Fruit fly (Drosophila melanogaster) whole organism, embryonic: ENCODE data around the gene CG7058.

ENCODE experiments used
- ATbp ChIP-seq: fragments of 200-800 bp; sonication (Bioruptor generic); optimal IDR thresholded peaks from 2 replicates; lab custom pipeline; 2017; ENCODE audit warnings: missing biosample characterization, mild to moderate bottlenecking, missing genetic modification characterization, missing genetic modification reagents
- CG16863 ChIP-seq: fragments of 200-800 bp; sonication (Bioruptor generic); optimal IDR thresholded peaks from 3 replicates; lab custom pipeline; 2016; ENCODE audit warnings: missing biosample characterization, missing genetic modification characterization
- CG17568 ChIP-seq: fragments of 200-800 bp; sonication (Bioruptor generic); optimal IDR thresholded peaks from 2 replicates; lab custom pipeline; 2018; ENCODE audit warnings: missing biosample characterization, mild to moderate bottlenecking, missing genetic modification characterization, moderate library complexity
- CG31224 ChIP-seq: fragments of 200-800 bp; sonication (Bioruptor generic); IDR thresholded peaks from 2 replicates; pipeline ENCODE4 v1.3.6; 2022; ENCODE audit warnings: missing biosample characterization, missing genetic modification characterization
- CG31365 ChIP-seq: fragments of 200-800 bp; sonication (Bioruptor generic); optimal IDR thresholded peaks from 2 replicates; lab custom pipeline; 2018; ENCODE audit warnings: missing biosample characterization, mild to moderate bottlenecking, missing genetic modification characterization
- CG3281 ChIP-seq: fragments of 200-800 bp; sonication (Bioruptor generic); optimal IDR thresholded peaks from 3 replicates; lab custom pipeline; 2017; ENCODE audit warnings: missing biosample characterization, mild to moderate bottlenecking, missing genetic modification characterization
- CG33557 ChIP-seq: fragments of 200-800 bp; sonication (Bioruptor generic); optimal IDR thresholded peaks from 2 replicates; lab custom pipeline; 2019; ENCODE audit warnings: missing biosample characterization, mild to moderate bottlenecking, missing genetic modification characterization, moderate library complexity
- CG3995 ChIP-seq: fragments of 200-800 bp; sonication (Bioruptor generic); optimal IDR thresholded peaks from 3 replicates; lab custom pipeline; 2016; ENCODE audit warnings: missing biosample characterization, missing genetic modification characterization
- CG6254 ChIP-seq: fragments of 200-800 bp; sonication (Bioruptor generic); optimal IDR thresholded peaks from 3 replicates; lab custom pipeline; 2017; ENCODE audit warnings: mild to moderate bottlenecking, missing biosample characterization, missing genetic modification reagents, missing genetic modification characterization
- CG7987 ChIP-seq: fragments of 200-800 bp; sonication (Bioruptor generic); optimal IDR thresholded peaks from 2 replicates; lab custom pipeline; 2018; ENCODE audit warnings: missing biosample characterization, mild to moderate bottlenecking, missing genetic modification characterization, moderate library complexity
- CG8281 ChIP-seq: fragments of 200-800 bp; sonication (Bioruptor generic); optimal IDR thresholded peaks from 2 replicates; lab custom pipeline; 2018; ENCODE audit warnings: missing biosample characterization, mild to moderate bottlenecking, missing genetic modification characterization, moderate library complexity
- CG8359 ChIP-seq: fragments of 200-800 bp; sonication (Bioruptor generic); optimal IDR thresholded peaks from 2 replicates; lab custom pipeline; 2017; ENCODE audit warnings: missing biosample characterization, mild to moderate bottlenecking, missing genetic modification characterization, borderline replicate concordance
- CG9817 ChIP-seq: fragments of 200-800 bp; sonication (Bioruptor generic); optimal IDR thresholded peaks from 2 replicates; lab custom pipeline; 2018; ENCODE audit warnings: missing biosample characterization, mild to moderate bottlenecking, missing genetic modification characterization, moderate library complexity
- Dll ChIP-seq: fragments of 200-800 bp; sonication (Bioruptor generic); IDR thresholded peaks from 4 replicates; pipeline ENCODE4 v1.3.6; 2022; ENCODE audit warnings: missing biosample characterization, missing genetic modification characterization; ENCODE audit not compliant: partially characterized antibody
- E2f2 ChIP-seq: fragments of 200-800 bp; sonication (Bioruptor generic); IDR thresholded peaks from 2 replicates; pipeline ENCODE4 v1.3.6; 2022; ENCODE audit warnings: missing biosample characterization, missing genetic modification characterization
- Ets65A ChIP-seq: fragments of 200-800 bp; sonication (Bioruptor generic); peaks from one replicate; lab custom pipeline; 2016; ENCODE audit warnings: missing biosample characterization, missing genetic modification characterization
- Hr78 ChIP-seq, 2 experiments: fragments of 200-800 bp in 1 of 2; fragments of >200 bp in 1 of 2; sonication (Bioruptor generic) in 1 of 2; optimal IDR thresholded peaks; 2 replicates each; lab custom pipeline; 2017 to 2019; ENCODE audit warnings: missing biosample characterization in 2 of 2, missing genetic modification characterization in 2 of 2, mild to moderate bottlenecking in 1 of 2, moderate library complexity in 1 of 2
- Mes4 ChIP-seq: fragments of 200-800 bp; sonication (Bioruptor generic); optimal IDR thresholded peaks from 2 replicates; lab custom pipeline; 2016; ENCODE audit warnings: missing biosample characterization, missing genetic modification characterization
- NFAT ChIP-seq: fragments of 200-800 bp; sonication (Bioruptor generic); IDR thresholded peaks from 2 replicates; pipeline ENCODE4 v1.3.6; 2022; ENCODE audit warnings: missing biosample characterization, missing genetic modification characterization
- Oaz ChIP-seq: fragments of 200-800 bp; sonication (Bioruptor generic); IDR thresholded peaks from 2 replicates; pipeline ENCODE4 v1.3.6; 2022; ENCODE audit warnings: missing biosample characterization, missing genetic modification characterization
- Optix ChIP-seq: fragments of 200-800 bp; sonication (Bioruptor generic); IDR thresholded peaks from 3 replicates; pipeline ENCODE4 v1.3.6; 2022; ENCODE audit warnings: missing biosample characterization, missing genetic modification characterization
- Rfx ChIP-seq: fragments of 200-800 bp; sonication (Bioruptor generic); IDR thresholded peaks from 2 replicates; pipeline ENCODE4 v1.3.6; 2022; ENCODE audit warnings: missing biosample characterization, missing genetic modification characterization
- Sry-β ChIP-seq: fragments of 200-800 bp; sonication (Bioruptor generic); optimal IDR thresholded peaks from 2 replicates; lab custom pipeline; 2018; ENCODE audit warnings: missing biosample characterization, mild to moderate bottlenecking, missing genetic modification characterization, moderate library complexity
- Vsx1 ChIP-seq: fragments of 200-800 bp; sonication (Bioruptor generic); optimal IDR thresholded peaks from 2 replicates; lab custom pipeline; 2017; ENCODE audit warnings: missing biosample characterization, mild to moderate bottlenecking, missing genetic modification characterization, missing genetic modification reagents
- ato ChIP-seq: fragments of 200-800 bp; sonication (Bioruptor generic); IDR thresholded peaks from 2 replicates; pipeline ENCODE4 v1.3.6; 2022; ENCODE audit warnings: missing biosample characterization, missing genetic modification characterization; ENCODE audit not compliant: partially characterized antibody
- bab2 ChIP-seq: fragments of 200-800 bp; sonication (Bioruptor generic); optimal IDR thresholded peaks from 2 replicates; lab custom pipeline; 2016; ENCODE audit warnings: missing biosample characterization, missing genetic modification characterization
- cas ChIP-seq: fragments of 200-800 bp; sonication (Bioruptor generic); IDR thresholded peaks from 2 replicates; pipeline ENCODE4 v1.3.6; 2022; ENCODE audit warnings: missing biosample characterization, missing genetic modification characterization
- caup ChIP-seq: fragments of 200-800 bp; sonication (Bioruptor generic); optimal IDR thresholded peaks from 3 replicates; lab custom pipeline; 2017; ENCODE audit warnings: missing biosample characterization, mild to moderate bottlenecking, missing genetic modification characterization, moderate library complexity; ENCODE audit not compliant: severe bottlenecking
- corto ChIP-seq: fragments of 200-800 bp; sonication (Bioruptor generic); optimal IDR thresholded peaks from 2 replicates; lab custom pipeline; 2016; ENCODE audit warnings: missing biosample characterization, mild to moderate bottlenecking, missing genetic modification characterization, moderate library complexity
- crp ChIP-seq, 2 experiments: fragments of 200-800 bp; sonication (Bioruptor generic); optimal IDR thresholded peaks; 2 replicates in 1 of 2; 3 replicates in 1 of 2; lab custom pipeline; 2017; ENCODE audit warnings: missing biosample characterization in 2 of 2, missing genetic modification characterization in 2 of 2, mild to moderate bottlenecking in 1 of 2, moderate library complexity in 1 of 2
- fd96Cb ChIP-seq: fragments of 200-800 bp; sonication (Bioruptor generic); optimal IDR thresholded peaks from 2 replicates; lab custom pipeline; 2018; ENCODE audit warnings: missing biosample characterization, mild to moderate bottlenecking, missing genetic modification characterization, moderate library complexity
- grn ChIP-seq: fragments of 200-800 bp; sonication (Bioruptor generic); optimal IDR thresholded peaks from 3 replicates; lab custom pipeline; 2017; ENCODE audit warnings: missing biosample characterization, missing genetic modification characterization
- kay ChIP-seq: fragments of 200-800 bp; sonication (Bioruptor generic); optimal IDR thresholded peaks from 2 replicates; lab custom pipeline; 2016; ENCODE audit warnings: missing biosample characterization, missing genetic modification characterization
- lab ChIP-seq: fragments of 200-800 bp; sonication (Bioruptor generic); optimal IDR thresholded peaks from 3 replicates; lab custom pipeline; 2017; ENCODE audit warnings: missing biosample characterization, missing genetic modification characterization, mild to moderate bottlenecking, moderate library complexity, missing genetic modification reagents
- pan ChIP-seq, 4 experiments: fragments of >200 bp in 3 of 4; fragments of 200-800 bp in 1 of 4; sonication (Bioruptor generic) in 1 of 4; optimal IDR thresholded peaks in 3 of 4; IDR thresholded peaks in 1 of 4; 2 replicates each; pipeline versions ENCODE4 v1.3.6 to Lab custom; 2017 to 2022; ENCODE audit warnings: missing biosample characterization in 2 of 4, missing genetic modification characterization in 2 of 4, mixed read lengths in 1 of 4
- prd ChIP-seq, 3 experiments: fragments of >200 bp in 2 of 3; fragments of 200-800 bp in 1 of 3; sonication (Bioruptor generic) in 1 of 3; optimal IDR thresholded peaks in 2 of 3; IDR thresholded peaks in 1 of 3; 2 replicates in 2 of 3; 3 replicates in 1 of 3; pipeline versions ENCODE4 v1.3.6 to Lab custom; 2017 to 2022; ENCODE audit warnings: missing biosample characterization in 1 of 3, missing genetic modification characterization in 1 of 3
- psq ChIP-seq: fragments of 200-800 bp; sonication (Bioruptor generic); optimal IDR thresholded peaks from 2 replicates; lab custom pipeline; 2017; ENCODE audit warnings: missing biosample characterization, missing genetic modification characterization
- ro ChIP-seq: fragments of 200-800 bp; sonication (Bioruptor generic); IDR thresholded peaks from 2 replicates; pipeline ENCODE4 v1.3.6; 2022; ENCODE audit warnings: missing biosample characterization, missing genetic modification characterization
- slbo ChIP-seq: fragments of 200-800 bp; sonication (Bioruptor generic); IDR thresholded peaks from 2 replicates; pipeline ENCODE4 v1.3.6; 2022; ENCODE audit warnings: missing biosample characterization, missing genetic modification characterization
- slou ChIP-seq: fragments of 200-800 bp; sonication (Bioruptor generic); optimal IDR thresholded peaks from 3 replicates; lab custom pipeline; 2016; ENCODE audit warnings: missing biosample characterization, missing genetic modification characterization
- slp2 ChIP-seq: fragments of 200-800 bp; sonication (Bioruptor generic); optimal IDR thresholded peaks from 2 replicates; lab custom pipeline; 2016; ENCODE audit warnings: missing biosample characterization, missing genetic modification characterization
- ssp ChIP-seq: fragments of 200-800 bp; sonication (Bioruptor generic); IDR thresholded peaks from 2 replicates; pipeline ENCODE4 v1.3.6; 2022; ENCODE audit warnings: missing biosample characterization, missing genetic modification characterization
- sug ChIP-seq: fragments of 200-800 bp; optimal IDR thresholded peaks from 2 replicates; lab custom pipeline; 2019; ENCODE audit warnings: missing biosample characterization, mild to moderate bottlenecking, missing genetic modification characterization, moderate library complexity
- tap ChIP-seq: fragments of 200-800 bp; optimal IDR thresholded peaks from 3 replicates; lab custom pipeline; 2019; ENCODE audit warnings: missing biosample characterization, mild to moderate bottlenecking, missing genetic modification characterization, moderate library complexity
- trh ChIP-seq: fragments of 200-800 bp; sonication (Bioruptor generic); optimal IDR thresholded peaks from 2 replicates; lab custom pipeline; 2016; ENCODE audit warnings: missing biosample characterization, missing genetic modification characterization
- tx ChIP-seq: fragments of 200-800 bp; sonication (Bioruptor generic); optimal IDR thresholded peaks from 2 replicates; lab custom pipeline; 2016; ENCODE audit warnings: missing biosample characterization, missing genetic modification characterization
- zf30C ChIP-seq: fragments of 200-800 bp; sonication (Bioruptor generic); optimal IDR thresholded peaks from 3 replicates; lab custom pipeline; 2018; ENCODE audit warnings: missing biosample characterization, mild to moderate bottlenecking, missing genetic modification characterization

CG7058 gene

dm6 chrX:18775839-18776538, 30.5 kb upstream of the CG7058 start (continued):
- TF ChIP-seq Sry-β (GFP tag; lab: Kevin White, UChicago) (no peak), slbo (GFP tag; lab: Robert Waterston, UW) (no peak), Hr78 (GFP tag; optimal IDR thresholded peaks at IDR 0.05; lab: Kevin White, UChicago) (peak in 1 of 2 experiments; percentile 42), CG17568 (GFP tag; lab: Kevin White, UChicago) (no peak), bab2 (GFP tag; lab: Kevin White, UChicago) (peak; percentile 0), CG3995 (GFP tag; lab: Kevin White, UChicago) (no peak), Ets65A (GFP tag; lab: Kevin White, UChicago) (peak; percentile 27), CG9817 (peak; percentile 4), CG8359 (GFP tag; lab: Kevin White, UChicago) (peak; percentile 7), caup (no peak), CG33557 (GFP tag; lab: Kevin White, UChicago) (peak; percentile 84), kay (GFP tag; lab: Kevin White, UChicago) (peak; percentile 37), CG31365 (no peak), Oaz (GFP tag; lab: Robert Waterston, UW) (no peak), E2f2 (GFP tag; lab: Robert Waterston, UW) (0 out of 2 replicates have a peak, but pooled peaks have one; percentile 9), cas (GFP tag; lab: Robert Waterston, UW) (no peak), lab (no peak), corto (GFP tag; lab: Kevin White, UChicago) (peak; percentile 53), tap (tag; lab: Kevin White, UChicago) (peak; percentile 21), ro (GFP tag; lab: Robert Waterston, UW) (no peak), grn (GFP tag; lab: Kevin White, UChicago) (no peak), Optix (GFP tag; lab: Robert Waterston, UW) (no peak), crp (GFP tag; optimal IDR thresholded peaks at IDR 0.05; lab: Kevin White, UChicago) (no peak), ATbp (GFP tag; lab: Kevin White, UChicago) (peak; percentile 61), tx (GFP tag; lab: Kevin White, UChicago) (no peak), CG31224 (GFP tag; lab: Robert Waterston, UW) (no peak), CG3281 (GFP tag; lab: Kevin White, UChicago) (no peak), fd96Cb (tag; lab: Kevin White, UChicago) (peak; percentile 66), sug (no peak), ato (GFP tag; lab: Robert Waterston, UW) (no peak), trh (no peak), Dll (GFP tag; lab: Robert Waterston, UW) (no peak), zf30C (GFP tag; lab: Kevin White, UChicago) (peak; percentile 73), Rfx (GFP tag; lab: Robert Waterston, UW) (0 out of 2 replicates have a peak, but pooled peaks have one; percentile 17), CG6254 (peak; percentile 49), CG8281 (tag; lab: Kevin White, UChicago) (peak; percentile 5), Vsx1 (GFP tag; lab: Kevin White, UChicago) (peak; percentile 44), slp2 (GFP tag; lab: Kevin White, UChicago) (no peak), psq (GFP tag; lab: Kevin White, UChicago) (no peak), slou (GFP tag; lab: Kevin White, UChicago) (no peak), CG16863 (GFP tag; lab: Kevin White, UChicago) (no peak), Mes4 (no peak), pan (optimal IDR thresholded peaks at IDR 0.05; lab: Kevin White, UChicago) (no peak), pan (GFP tag; optimal IDR thresholded peaks at IDR 0.05 in 1 of 2, IDR thresholded peaks at IDR 0.05 in 1 of 2) (no peak), prd (optimal IDR thresholded peaks at IDR 0.05; lab: Kevin White, UChicago) (no peak), prd (GFP tag; IDR thresholded peaks at IDR 0.05; lab: Robert Waterston, UW) (peak; percentile 14; the same call in 1 of the 3 replicates), NFAT (GFP tag; lab: Robert Waterston, UW) (no peak), CG7987 (GFP tag; lab: Kevin White, UChicago) (no peak), ssp (peak; percentile 46; the same call in 1 of the 2 replicates)
